Worm (Caenorhabditis elegans): ENCODE results near the gene C50D2.6.

Gene C50D2.6

ce11 chrII:116916-117315, 32.7 kb downstream of the C50D2.6 start, which contains the start of gene srt-54:
srt-54 (plus strand) TSS chrII:117216.
- TF ChIP-seq lin-15B (tag; optimal IDR thresholded peaks at IDR 0.05) (no peak), snpc-4 (tag; optimal IDR thresholded peaks at IDR 0.05) (no peak), ztf-4 (tag; optimal IDR thresholded peaks at IDR 0.05) (no peak), nhr-23 (tag; optimal IDR thresholded peaks at IDR 0.05) (no peak), skn-1 (tag; optimal IDR thresholded peaks at IDR 0.05) (no peak), daf-12 (tag; optimal IDR thresholded peaks at IDR 0.05) (no peak), nhr-237 (tag; optimal IDR thresholded peaks at IDR 0.05) (no peak), hmg-11 (tag; optimal IDR thresholded peaks at IDR 0.05) (no peak), nhr-28 (tag; optimal IDR thresholded peaks at IDR 0.05) (no peak), nhr-43 (tag; optimal IDR thresholded peaks at IDR 0.05; ENCODE audit: poor library complexity, severe bottlenecking) (no peak), fkh-2 (tag; optimal IDR thresholded peaks at IDR 0.05) (no peak), unc-39 (tag; optimal IDR thresholded peaks at IDR 0.05) (no peak), nhr-77 (tag; optimal IDR thresholded peaks at IDR 0.05) (no peak), egl-27 (tag; optimal IDR thresholded peaks at IDR 0.05) (no peak), nhr-25 (tag; optimal IDR thresholded peaks at IDR 0.05) (no peak), nhr-67 (tag; optimal IDR thresholded peaks at IDR 0.05) (no peak), ztf-11 (tag; optimal IDR thresholded peaks at IDR 0.05) (no peak), ceh-82 (tag; optimal IDR thresholded peaks at IDR 0.05) (no peak)

ce11 chrII:121121-121520, 36.9 kb downstream of the C50D2.6 start, which contains the start of gene K10B4.3:
K10B4.3 (minus strand) TSS chrII:121221.
- TF ChIP-seq fkh-2 (tag; optimal IDR thresholded peaks at IDR 0.05), result no peak
- TF ChIP-seq hmg-11 (tag; optimal IDR thresholded peaks at IDR 0.05), result no peak
- no peak for TF ChIP-seq pqm-1 (tag; optimal IDR thresholded peaks at IDR 0.05)

DNA sequence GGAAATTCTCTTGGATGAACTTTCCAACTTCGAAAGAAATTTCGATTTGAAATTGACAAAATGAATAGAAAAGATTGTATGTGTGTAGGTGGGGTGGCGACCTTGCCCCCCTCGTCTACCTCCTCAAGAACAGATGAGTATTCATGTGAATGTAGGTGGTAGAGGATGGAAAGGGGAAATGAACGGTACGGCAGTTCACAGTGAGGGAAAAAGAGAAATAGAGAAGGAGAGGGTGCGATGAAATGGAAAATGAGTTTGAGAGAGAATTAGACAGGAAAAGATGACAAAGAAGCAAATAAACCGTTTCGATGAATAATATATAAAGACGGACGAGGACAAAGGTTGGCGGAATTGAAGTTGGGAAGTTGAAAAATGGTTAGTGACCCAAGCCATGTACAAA, 37.8 kb downstream of the C50D2.6 start:
- peak; percentile 35 for TF ChIP-seq hmg-11 (tag; optimal IDR thresholded peaks at IDR 0.05)
- TF ChIP-seq nhr-25 (tag; optimal IDR thresholded peaks at IDR 0.05), result peak; percentile 86
- TF ChIP-seq ceh-82 (tag; optimal IDR thresholded peaks at IDR 0.05), result no peak
- TF ChIP-seq lin-15B (tag; optimal IDR thresholded peaks at IDR 0.05), result no peak
- TF ChIP-seq nhr-67 (tag; optimal IDR thresholded peaks at IDR 0.05), result no peak
- TF ChIP-seq mdl-1 (tag; optimal IDR thresholded peaks at IDR 0.05), result no peak
- TF ChIP-seq pha-4 (tag; optimal IDR thresholded peaks at IDR 0.05), result peak; percentile 26

DNA sequence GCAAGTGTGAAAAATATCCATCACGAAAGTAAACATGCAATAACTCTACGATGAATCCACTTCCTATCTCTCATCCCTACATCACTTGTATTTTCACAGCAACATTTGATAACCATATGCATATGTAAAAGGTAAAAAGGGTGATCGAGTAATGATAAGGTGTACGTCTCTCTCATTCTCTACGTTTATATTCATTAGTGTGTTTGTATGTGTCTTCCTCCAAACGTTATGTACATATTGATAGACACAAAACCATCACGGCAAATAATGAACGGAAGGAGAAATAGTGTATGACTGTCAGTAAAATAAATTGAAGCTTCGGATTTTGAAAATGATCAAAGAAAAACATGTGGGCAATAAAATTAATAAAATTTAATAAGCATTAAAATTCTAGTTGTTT, 38.3 kb downstream of the C50D2.6 start:
- TF ChIP-seq nhr-25 (tag; optimal IDR thresholded peaks at IDR 0.05) (no peak), elt-2 (tag; optimal IDR thresholded peaks at IDR 0.05) (peak; percentile 55), pqm-1 (tag; optimal IDR thresholded peaks at IDR 0.05) (peak; percentile 49), lin-15B (tag; optimal IDR thresholded peaks at IDR 0.05) (no peak), skn-1 (tag; optimal IDR thresholded peaks at IDR 0.05) (peak; percentile 5), nfya-1 (tag; optimal IDR thresholded peaks at IDR 0.05; ENCODE audit: insufficient read depth) (no peak), pha-4 (tag; optimal IDR thresholded peaks at IDR 0.05) (peak; percentile 75)

ce11 chrII:124904-125303, 40.7 kb downstream of the C50D2.6 start, which contains the start of gene nmur-2:
nmur-2 (minus strand) TSS chrII:125004.
- no peak for TF ChIP-seq nhr-76 (tag; optimal IDR thresholded peaks at IDR 0.05)
- TF ChIP-seq egl-27 (tag; optimal IDR thresholded peaks at IDR 0.05), result no peak
- no peak for TF ChIP-seq ceh-28 (tag; optimal IDR thresholded peaks at IDR 0.05)
- TF ChIP-seq pha-4 (tag; optimal IDR thresholded peaks at IDR 0.05), result no peak
- no peak for TF ChIP-seq ztf-11 (tag; optimal IDR thresholded peaks at IDR 0.05)
- no peak for TF ChIP-seq elt-3 (tag; optimal IDR thresholded peaks at IDR 0.05)
- TF ChIP-seq jun-1 (tag; optimal IDR thresholded peaks at IDR 0.05), result no peak
- no peak for TF ChIP-seq sea-2 (GFP tag; optimal IDR thresholded peaks at IDR 0.05)
- TF ChIP-seq unc-62 (GFP tag; optimal IDR thresholded peaks at IDR 0.05), result no peak

DNA sequence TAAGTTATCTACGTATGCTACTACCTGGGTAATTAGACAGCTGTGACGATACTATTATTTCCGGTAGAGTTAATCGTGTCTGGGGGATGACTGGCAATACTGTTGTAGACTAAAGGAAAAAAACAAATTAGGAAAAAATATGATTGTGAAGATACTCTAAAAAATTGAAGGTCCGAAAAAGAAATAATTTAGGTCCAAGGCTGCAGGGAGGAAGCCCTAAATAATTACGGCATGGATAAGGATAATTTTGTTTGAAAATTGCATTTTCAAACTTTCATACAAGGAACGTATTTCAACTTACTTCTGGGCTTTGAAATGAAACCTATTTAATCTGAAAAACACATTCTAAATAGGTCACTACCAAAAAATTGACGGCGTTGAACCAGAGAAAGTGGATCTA, 44.7 kb downstream of the C50D2.6 start, which contains the start of gene srd-3:
srd-3 (minus strand) TSS at position 101 of the 400 bp plus-strand sequence.
- TF ChIP-seq aly-2 (tag; optimal IDR thresholded peaks at IDR 0.05) (no peak), nhr-11 (tag; optimal IDR thresholded peaks at IDR 0.05) (no peak), sea-2 (GFP tag; optimal IDR thresholded peaks at IDR 0.05) (no peak), ZK546.5 (tag; optimal IDR thresholded peaks at IDR 0.05) (no peak)

Data from whole organism, L3 larva.